Worm (Caenorhabditis elegans) whole organism, midembryonic: ENCODE results near the gene C44B9.2.

ENCODE experiments used
- T22C8.4 ChIP-seq: fragments of 200-800 bp; sonication (Bioruptor generic); IDR thresholded peaks from 2 replicates; pipeline ENCODE4 v1.3.6; 2022; ENCODE audit warnings: missing genetic modification characterization, missing compliant biosample characterization
- cog-1 ChIP-seq: sonication (generic microtip); optimal IDR thresholded peaks from 2 replicates; lab custom pipeline; 2016; ENCODE audit warnings: missing genetic modification characterization, missing compliant biosample characterization
- flt-1 ChIP-seq: fragments of 200-800 bp; sonication (Bioruptor generic); IDR thresholded peaks from 2 replicates; pipeline ENCODE4 v1.3.6; 2022; ENCODE audit warnings: missing genetic modification characterization, missing compliant biosample characterization
- klf-2 ChIP-seq: fragments of 200-800 bp; sonication (Bioruptor generic); conservative IDR thresholded peaks from 2 replicates; pipeline ENCODE4 v1.3.6; 2022; ENCODE audit warnings: missing genetic modification reagents, missing genetic modification characterization, missing compliant biosample characterization
- med-1 ChIP-seq: sonication (generic microtip); optimal IDR thresholded peaks from 2 replicates; lab custom pipeline; 2017; ENCODE audit warnings: missing genetic modification characterization, mild to moderate bottlenecking, missing compliant biosample characterization, antibody characterized with exemption, missing genetic modification reagents; ENCODE audit not compliant: insufficient read depth
- ref-1 ChIP-seq: fragments of 200-800 bp; sonication (Bioruptor generic); conservative IDR thresholded peaks from 2 replicates; pipeline ENCODE4 v1.3.6; 2022; ENCODE audit warnings: missing genetic modification reagents, missing genetic modification characterization, missing compliant biosample characterization
- tab-1 ChIP-seq: fragments of 200-800 bp; sonication (Bioruptor generic); IDR thresholded peaks from 2 replicates; pipeline ENCODE4 v1.3.6; 2022; ENCODE audit warnings: missing genetic modification characterization, missing compliant biosample characterization
- ztf-23 ChIP-seq: fragments of 200-800 bp; sonication (Bioruptor generic); IDR thresholded peaks from 2 replicates; pipeline ENCODE4 v1.3.6; 2022; ENCODE audit warnings: missing genetic modification reagents, missing genetic modification characterization, missing compliant biosample characterization
- ztf-29 ChIP-seq: fragments of 200-800 bp; sonication (Bioruptor generic); IDR thresholded peaks from 2 replicates; pipeline ENCODE4 v1.3.6; 2022; ENCODE audit warnings: missing genetic modification reagents, missing genetic modification characterization, missing compliant biosample characterization

Gene C44B9.2

DNA sequence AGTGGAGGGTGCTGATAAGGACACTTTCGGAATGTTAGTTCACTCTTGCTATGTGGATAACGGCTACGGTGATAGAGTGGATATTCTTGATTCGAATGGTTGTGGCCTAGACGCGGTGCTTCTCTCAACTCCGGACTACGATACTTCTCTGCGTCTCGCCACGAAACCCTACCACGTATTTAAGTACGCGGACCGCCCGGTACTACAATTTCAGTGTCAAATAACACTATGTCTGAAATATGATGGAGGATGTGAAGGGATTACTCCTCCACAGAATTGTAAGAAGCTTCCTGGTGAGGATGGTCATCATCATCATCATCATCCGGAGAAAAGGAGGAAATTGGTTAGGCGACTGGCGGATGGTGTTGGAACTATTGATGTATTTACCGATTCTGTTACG lies 39.7 kb downstream of the C44B9.2 start:
- no peak for TF ChIP-seq tab-1 (GFP tag; lab: Robert Waterston, UW)
- TF ChIP-seq klf-2 (GFP tag; lab: Robert Waterston, UW): no peak
- TF ChIP-seq ztf-23 (GFP tag; lab: Robert Waterston, UW): no peak
- TF ChIP-seq med-1 (GFP tag; lab: Kevin White, UChicago): no peak
- no peak for TF ChIP-seq ref-1 (GFP tag; lab: Robert Waterston, UW)
- no peak for TF ChIP-seq cog-1 (tag; lab: Kevin White, UChicago)
- TF ChIP-seq ztf-29 (GFP tag; lab: Robert Waterston, UW): no peak

DNA sequence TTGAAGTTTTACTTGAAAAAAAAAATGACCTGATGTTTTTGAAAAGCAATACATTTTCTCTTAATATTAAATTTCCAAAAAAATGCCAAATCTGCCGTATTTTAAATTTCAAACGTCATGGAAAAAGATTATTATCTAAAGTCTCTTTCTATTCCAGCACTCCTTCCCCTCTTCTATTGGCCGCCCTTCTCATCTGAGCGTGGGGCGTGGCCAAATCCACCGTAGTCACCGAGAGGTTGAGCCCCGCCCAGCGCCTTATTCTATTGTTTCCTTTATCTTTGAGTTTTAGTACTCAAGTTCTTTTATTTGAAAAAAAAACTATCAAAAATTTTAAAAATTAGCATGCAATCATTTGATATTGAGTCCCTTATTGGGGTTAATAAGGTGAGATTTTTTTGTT lies 44.8 kb downstream of the C44B9.2 start, which contains the start of gene vab-7:
vab-7 (plus strand) TSS at position 301 of the 400 bp plus-strand sequence.
- TF ChIP-seq ref-1 (GFP tag; lab: Robert Waterston, UW) (no peak), ztf-29 (GFP tag; lab: Robert Waterston, UW) (no peak), ztf-23 (GFP tag; lab: Robert Waterston, UW) (no peak), flt-1 (GFP tag; lab: Robert Waterston, UW) (no peak)

DNA sequence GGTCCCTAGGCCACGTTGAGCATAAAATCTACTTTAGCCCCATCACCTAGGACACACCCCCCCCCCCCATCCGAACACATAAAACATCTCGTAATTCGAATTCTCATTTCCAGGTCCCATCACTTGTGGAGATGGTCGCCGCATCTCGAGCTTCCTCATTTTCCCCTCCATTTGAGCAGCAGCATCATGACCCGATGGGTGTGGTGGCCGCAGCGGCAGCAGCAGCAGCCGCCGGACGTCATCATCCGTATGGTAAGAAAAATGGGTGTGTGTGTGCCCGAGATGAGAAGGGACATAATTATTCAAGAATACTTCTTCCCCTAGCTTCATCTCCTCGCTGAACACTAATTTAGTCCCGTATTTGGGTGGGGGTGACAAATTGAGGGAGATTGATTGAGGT lies 46.2 kb downstream of the C44B9.2 start:
- no peak for TF ChIP-seq tab-1 (GFP tag; lab: Robert Waterston, UW)
- no peak for TF ChIP-seq cog-1 (tag; lab: Kevin White, UChicago)
- no peak for TF ChIP-seq T22C8.4
- TF ChIP-seq ref-1 (GFP tag; lab: Robert Waterston, UW): no peak
- no peak for TF ChIP-seq med-1 (GFP tag; lab: Kevin White, UChicago)
- 0 out of 2 replicates have a peak, but pooled peaks have one; percentile 7 for TF ChIP-seq ztf-23 (GFP tag; lab: Robert Waterston, UW)
- no peak for TF ChIP-seq flt-1 (GFP tag; lab: Robert Waterston, UW)

DNA sequence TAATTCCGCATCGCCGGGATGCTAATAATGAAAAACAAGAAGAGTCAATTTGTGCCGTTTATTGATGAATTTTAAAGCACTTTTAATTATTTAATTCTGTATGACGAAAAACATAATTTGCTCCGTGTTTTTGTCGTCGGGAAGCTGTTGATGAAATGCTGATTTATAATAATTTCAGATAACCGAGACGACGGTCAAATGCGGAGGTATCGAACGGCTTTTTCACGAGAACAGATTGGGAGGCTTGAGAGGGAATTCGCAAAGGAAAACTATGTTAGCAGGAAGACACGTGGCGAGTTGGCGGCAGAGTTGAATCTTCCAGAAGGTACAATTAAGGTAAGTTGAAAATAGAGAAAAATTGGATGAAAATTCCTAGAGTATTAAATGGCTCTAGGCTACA lies 48.3 kb downstream of the C44B9.2 start:
- TF ChIP-seq ztf-29 (GFP tag; lab: Robert Waterston, UW) (no peak), med-1 (GFP tag; lab: Kevin White, UChicago) (no peak), klf-2 (GFP tag; lab: Robert Waterston, UW) (no peak), T22C8.4 (no peak), tab-1 (GFP tag; lab: Robert Waterston, UW) (no peak), ztf-23 (GFP tag; lab: Robert Waterston, UW) (no peak), cog-1 (tag; lab: Kevin White, UChicago) (no peak), ref-1 (GFP tag; lab: Robert Waterston, UW) (no peak), flt-1 (GFP tag; lab: Robert Waterston, UW) (no peak)
